Fruit fly (Drosophila melanogaster) Kc167 (cell line): ENCODE results near the gene CG33267.

ENCODE experiments used
- Myc ChIP-seq: fragments of >200 bp; optimal IDR thresholded peaks from 2 replicates; lab custom pipeline; 2017; ENCODE audit warnings: missing external identifiers
- h ChIP-seq: fragments of >200 bp; optimal IDR thresholded peaks from 3 replicates; lab custom pipeline; 2018; ENCODE audit warnings: missing external identifiers
- insv ChIP-seq: fragments of >200 bp; optimal IDR thresholded peaks from 3 replicates; lab custom pipeline; 2018; ENCODE audit warnings: missing external identifiers

- TF ChIP-seq Myc (lab: Kevin White, UChicago) (no peak), insv (lab: Kevin White, UChicago) (no peak), h (lab: Kevin White, UChicago) (no peak)
Observed at dm6 chr3L:11588594-11588993, 24.3 kb downstream of the CG33267 start.
